Fruit fly (Drosophila melanogaster): ENCODE measurements around the gene Arp1.

Arp1 gene

DNA sequence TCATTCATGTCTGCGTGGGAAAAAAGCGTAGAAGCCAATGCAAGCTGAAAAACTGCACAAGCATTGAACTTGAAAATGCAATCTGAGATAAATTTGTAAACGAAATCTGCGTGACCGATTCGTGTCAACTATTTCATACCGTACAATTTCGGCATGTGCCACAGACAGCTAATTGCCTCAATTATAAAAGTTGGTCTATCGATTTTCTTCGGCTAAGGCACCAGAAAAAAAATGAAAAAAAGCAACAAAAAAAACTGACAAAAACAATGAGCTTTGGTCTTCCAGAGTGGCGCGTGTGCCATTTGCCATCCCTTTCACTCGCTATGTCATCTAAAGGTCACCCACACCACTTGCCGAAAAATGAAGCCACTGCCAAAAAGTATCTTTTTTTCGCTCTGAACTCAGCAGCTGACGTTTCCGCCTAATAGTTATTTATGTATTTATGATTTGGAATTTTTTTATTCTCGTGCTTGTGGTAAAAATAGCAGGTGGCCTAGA lies 27.0 kb downstream of the Arp1 start:
- no peak for TF ChIP-seq Pif1B (GFP tag; optimal IDR thresholded peaks at IDR 0.05)
- TF ChIP-seq CG9948 (tag; optimal IDR thresholded peaks at IDR 0.05) = no peak
- 0 out of 2 replicates have a peak, but pooled peaks have one; percentile 2 for TF ChIP-seq Ets98B (GFP tag; IDR thresholded peaks at IDR 0.05)
- TF ChIP-seq CG12605 (GFP tag; IDR thresholded peaks at IDR 0.05) = 0 out of 2 replicates have a peak, but pooled peaks have one; percentile 4

DNA sequence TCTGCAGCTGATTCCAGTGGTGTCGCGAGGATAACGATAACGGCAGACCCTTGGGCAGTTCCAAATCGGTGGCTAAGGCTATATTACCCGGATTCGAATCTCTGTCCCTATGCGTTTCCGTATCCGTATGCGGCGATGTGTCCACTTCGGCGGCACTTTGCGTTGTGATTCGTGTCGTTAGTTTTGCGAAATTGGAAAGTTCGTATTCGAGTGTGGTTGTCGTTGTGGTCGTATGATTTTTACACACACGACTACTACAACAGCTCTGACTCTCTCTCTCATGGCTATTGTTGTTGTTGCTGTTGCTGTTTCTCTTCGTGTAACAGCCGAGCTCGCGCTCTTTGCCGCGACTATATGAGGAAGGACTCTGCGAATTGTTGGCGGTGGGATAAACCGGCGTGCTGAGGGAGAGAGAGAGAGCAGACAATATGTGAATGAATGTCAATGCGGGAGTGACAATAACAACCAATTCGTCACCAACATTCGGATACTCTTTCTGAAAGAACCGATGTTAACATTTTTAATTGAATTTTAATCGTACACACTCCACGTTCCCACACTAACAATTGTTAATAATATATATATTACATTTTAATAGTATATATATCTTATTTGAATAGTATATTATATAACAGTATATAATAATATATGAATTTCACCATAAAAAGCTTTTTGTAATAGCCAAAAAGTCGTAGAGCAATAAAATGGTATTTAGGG lies 28.2 kb downstream of the Arp1 start:
- TF ChIP-seq CG8159 (tag; optimal IDR thresholded peaks at IDR 0.05) (peak; percentile 78), CG14655 (GFP tag; optimal IDR thresholded peaks at IDR 0.05) (peak; percentile 79), fd96Ca (GFP tag; IDR thresholded peaks at IDR 0.05) (peak; percentile 34; the same call in 1 of the 3 replicates), CG4496 (GFP tag; IDR thresholded peaks at IDR 0.05) (peak; percentile 81), CG8301 (tag; optimal IDR thresholded peaks at IDR 0.05) (peak; percentile 47), CG12605 (GFP tag; IDR thresholded peaks at IDR 0.05) (peak; percentile 61), Snoo (tag; optimal IDR thresholded peaks at IDR 0.05) (peak; percentile 71), Pif1B (GFP tag; optimal IDR thresholded peaks at IDR 0.05) (peak; percentile 71), EcR (GFP tag; optimal IDR thresholded peaks at IDR 0.05) (peak; percentile 18), CG9948 (tag; optimal IDR thresholded peaks at IDR 0.05) (peak; percentile 61), CG32121 (GFP tag; IDR thresholded peaks at IDR 0.05) (peak; percentile 52; the same call in 1 of the 2 replicates), rn (GFP tag; IDR thresholded peaks at IDR 0.05) (no peak), Ets98B (GFP tag; IDR thresholded peaks at IDR 0.05) (peak; percentile 63), gl (tag; optimal IDR thresholded peaks at IDR 0.05) (no peak), CG34367 (tag; optimal IDR thresholded peaks at IDR 0.05) (peak; percentile 46), CG13204 (GFP tag; optimal IDR thresholded peaks at IDR 0.05) (peak; percentile 50), CG17806 (tag; optimal IDR thresholded peaks at IDR 0.05) (peak; percentile 61), Pif1A (GFP tag; optimal IDR thresholded peaks at IDR 0.05) (peak; percentile 27), CG10348 (GFP tag; IDR thresholded peaks at IDR 0.05) (no peak), D1 (tag; optimal IDR thresholded peaks at IDR 0.05) (peak; percentile 60), CG15710 (tag; optimal IDR thresholded peaks at IDR 0.05) (peak; percentile 70)

DNA sequence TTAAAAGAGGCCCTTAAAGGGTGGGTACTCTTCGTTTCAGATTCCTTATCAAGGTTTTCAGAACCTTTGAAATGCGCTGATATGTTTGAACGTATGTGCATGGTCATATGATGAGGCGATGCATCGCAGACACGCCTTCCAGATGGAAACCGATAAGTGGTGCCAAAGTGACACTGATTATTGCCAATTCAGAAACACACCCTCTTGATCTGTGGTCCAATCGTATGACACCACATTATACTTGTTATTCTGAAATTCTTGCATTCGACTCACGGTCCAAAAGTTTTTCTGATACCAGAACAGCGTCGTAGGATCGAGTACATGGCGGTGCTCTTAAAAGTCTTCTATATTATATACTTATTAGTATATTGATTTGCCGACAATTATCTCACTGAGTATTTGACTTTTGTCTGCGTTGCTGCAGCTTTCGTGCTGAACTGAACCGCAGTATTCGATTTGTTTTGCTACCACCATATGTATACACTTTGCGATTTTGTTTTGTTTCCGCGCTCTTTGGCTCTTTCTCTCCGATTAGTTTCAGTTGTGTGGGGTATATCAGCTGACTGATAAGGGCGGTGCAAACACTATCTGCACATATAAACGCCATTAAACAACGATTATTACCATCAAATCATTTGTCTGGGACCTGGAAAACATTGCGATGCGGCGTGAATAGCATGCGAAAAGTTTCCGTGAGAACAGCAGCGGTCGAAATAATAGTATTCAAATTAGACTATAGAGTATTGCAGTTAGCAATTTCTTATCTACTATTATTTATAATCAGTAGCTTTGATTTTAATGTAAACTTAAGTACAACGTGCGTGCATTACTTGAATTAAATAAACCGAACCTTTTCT lies 29.0 kb downstream of the Arp1 start:
- TF ChIP-seq CG15710 (tag; optimal IDR thresholded peaks at IDR 0.05) = peak; percentile 18
- no peak for TF ChIP-seq Pif1A (GFP tag; optimal IDR thresholded peaks at IDR 0.05)
- TF ChIP-seq gl (tag; optimal IDR thresholded peaks at IDR 0.05) = no peak
- peak; percentile 4 for TF ChIP-seq CG14655 (GFP tag; optimal IDR thresholded peaks at IDR 0.05)

dm6 chr3R:12722392-12722914 lies 30.9 kb downstream of the Arp1 start, which contains the start of gene Men:
Gene Men, minus strand, starts transcription at chr3R:12722442.
- TF ChIP-seq CG32121 (GFP tag; IDR thresholded peaks at IDR 0.05) (peak; percentile 76), fd96Ca (GFP tag; IDR thresholded peaks at IDR 0.05) (peak; percentile 47; the same call in 1 of the 3 replicates), CG17806 (tag; optimal IDR thresholded peaks at IDR 0.05) (peak; percentile 28), CG15710 (tag; optimal IDR thresholded peaks at IDR 0.05) (peak; percentile 68), CG4496 (GFP tag; IDR thresholded peaks at IDR 0.05) (peak; percentile 75), rn (GFP tag; IDR thresholded peaks at IDR 0.05) (peak; percentile 57), Ets98B (GFP tag; IDR thresholded peaks at IDR 0.05) (peak; percentile 25; the same call in 1 of the 2 replicates), CG12605 (GFP tag; IDR thresholded peaks at IDR 0.05) (0 out of 2 replicates have a peak, but pooled peaks have one; percentile 33), EcR (GFP tag; optimal IDR thresholded peaks at IDR 0.05) (no peak), gl (tag; optimal IDR thresholded peaks at IDR 0.05) (no peak), Pif1A (GFP tag; optimal IDR thresholded peaks at IDR 0.05) (peak; percentile 41), CG14655 (GFP tag; optimal IDR thresholded peaks at IDR 0.05) (peak; percentile 60), CG8301 (tag; optimal IDR thresholded peaks at IDR 0.05) (peak; percentile 47), D1 (tag; optimal IDR thresholded peaks at IDR 0.05) (no peak), Pif1B (GFP tag; optimal IDR thresholded peaks at IDR 0.05) (peak; percentile 3), CG13204 (GFP tag; optimal IDR thresholded peaks at IDR 0.05) (peak; percentile 52), CG34367 (tag; optimal IDR thresholded peaks at IDR 0.05) (no peak), CG8159 (tag; optimal IDR thresholded peaks at IDR 0.05) (peak; percentile 65), Snoo (tag; optimal IDR thresholded peaks at IDR 0.05) (peak; percentile 53), CG10348 (GFP tag; IDR thresholded peaks at IDR 0.05) (peak; percentile 45; the same call in 1 of the 2 replicates), CG9948 (tag; optimal IDR thresholded peaks at IDR 0.05) (peak; percentile 56)

DNA sequence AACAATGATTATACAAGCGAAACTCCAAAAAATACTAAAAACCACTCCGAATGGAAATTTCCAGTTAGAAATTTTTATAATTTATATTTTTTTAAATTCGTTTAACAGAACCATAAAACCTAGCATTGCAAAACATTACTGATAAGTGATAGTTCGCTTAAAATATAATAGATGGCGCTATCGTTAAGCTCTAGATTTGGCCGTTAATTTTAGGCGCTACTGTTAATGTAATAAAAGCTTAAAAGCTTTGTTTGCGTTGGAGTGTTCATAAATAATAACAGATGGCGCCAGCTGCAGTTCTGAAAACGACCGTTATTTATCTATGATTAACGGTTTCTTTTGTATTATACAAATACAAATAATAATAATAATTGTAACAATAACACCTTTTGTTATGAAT lies 32.2 kb downstream of the Arp1 start:
- TF ChIP-seq gl (tag; optimal IDR thresholded peaks at IDR 0.05) = no peak

Data from whole organism, pupa.